Fruit fly (Drosophila melanogaster) Kc167 (cell line): ENCODE measurements around the gene CG7239.

ENCODE experiments used
- Myc ChIP-seq: fragments of >200 bp; optimal IDR thresholded peaks from 2 replicates; lab custom pipeline; 2017; ENCODE audit warnings: missing external identifiers
- Sin3A ChIP-seq: fragments of >200 bp; optimal IDR thresholded peaks from 2 replicates; lab custom pipeline; 2018; ENCODE audit warnings: missing external identifiers
- h ChIP-seq: fragments of >200 bp; optimal IDR thresholded peaks from 3 replicates; lab custom pipeline; 2018; ENCODE audit warnings: missing external identifiers
- insv ChIP-seq: fragments of >200 bp; optimal IDR thresholded peaks from 3 replicates; lab custom pipeline; 2018; ENCODE audit warnings: missing external identifiers
- psq ChIP-seq: fragments of >200 bp; optimal IDR thresholded peaks from 2 replicates; lab custom pipeline; 2017; ENCODE audit warnings: missing external identifiers
- ttk ChIP-seq: sonication (Bioruptor generic); optimal IDR thresholded peaks from 2 replicates; lab custom pipeline; 2017; ENCODE audit warnings: missing external identifiers

DNA sequence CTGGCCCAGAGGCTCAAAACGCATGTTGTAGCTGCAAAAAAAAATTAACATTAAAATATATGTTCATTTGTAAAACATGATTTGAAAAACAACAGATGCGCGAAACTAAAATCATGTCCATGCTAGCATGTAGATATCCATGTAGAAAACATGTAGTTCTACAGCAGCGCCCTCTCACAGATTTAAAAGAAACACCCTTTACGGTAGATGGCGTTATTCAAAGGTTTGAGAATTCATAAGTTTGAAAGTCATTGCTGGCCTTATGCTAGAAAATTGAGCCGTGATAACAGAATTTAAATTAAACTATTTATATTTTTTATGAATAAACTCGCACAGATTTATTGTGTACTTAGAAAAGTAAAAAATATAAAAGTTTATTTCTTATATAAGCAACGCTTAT, 30.8 kb upstream of the CG7239 start:
- TF ChIP-seq psq (lab: Kevin White, UChicago): no peak
- no peak for TF ChIP-seq Myc (lab: Kevin White, UChicago)
- no peak for TF ChIP-seq h (lab: Kevin White, UChicago)
- no peak for TF ChIP-seq Sin3A (lab: Kevin White, UChicago)
- TF ChIP-seq ttk (lab: Kevin White, UChicago): no peak
- no peak for TF ChIP-seq insv (lab: Kevin White, UChicago)
